Worm (Caenorhabditis elegans): Measurements from ENCODE around the gene rsd-2.

rsd-2 gene

ce11 chrIV:13574733-13575132 lies 34.7 kb upstream of the rsd-2 start, which contains the start of gene srd-10:
Gene srd-10 (plus strand): TSS chrIV:13575033.
- TF ChIP-seq mxl-1 (tag; optimal IDR thresholded peaks at IDR 0.05) (no peak), let-607 (tag; optimal IDR thresholded peaks at IDR 0.05) (no peak), lag-1 (GFP tag; IDR thresholded peaks at IDR 0.05) (no peak), nfyb-1 (GFP tag; IDR thresholded peaks at IDR 0.05) (no peak), unc-130 (GFP tag; optimal IDR thresholded peaks at IDR 0.05) (no peak), rec-8 (tag; optimal IDR thresholded peaks at IDR 0.05) (no peak), attf-5 (GFP tag; optimal IDR thresholded peaks at IDR 0.05) (no peak), madf-8 (GFP tag; conservative IDR thresholded peaks at IDR 0.05) (no peak), hmg-20 (GFP tag; IDR thresholded peaks at IDR 0.05) (no peak), lin-35 (GFP tag; optimal IDR thresholded peaks at IDR 0.05) (no peak), snpc-3.4 (tag; optimal IDR thresholded peaks at IDR 0.05) (no peak), madf-6 (GFP tag; IDR thresholded peaks at IDR 0.05) (no peak), pha-4 (tag; optimal IDR thresholded peaks at IDR 0.05) (no peak), egl-44 (GFP tag; IDR thresholded peaks at IDR 0.05) (no peak), egl-18 (GFP tag; IDR thresholded peaks at IDR 0.05) (no peak), lsy-27 (tag; optimal IDR thresholded peaks at IDR 0.05; ENCODE audit: borderline replicate concordance, insufficient read depth) (no peak), dox-1 (GFP tag; IDR thresholded peaks at IDR 0.05) (no peak), Y53F4B.3 (GFP tag; IDR thresholded peaks at IDR 0.05) (no peak), D2030.7 (GFP tag; IDR thresholded peaks at IDR 0.05) (no peak)

ce11 chrIV:13564284-13564683 lies 24.2 kb upstream of the rsd-2 start:
- TF ChIP-seq somi-1 (GFP tag; optimal IDR thresholded peaks at IDR 0.05) (no peak), repo-1 (tag; optimal IDR thresholded peaks at IDR 0.05) (no peak), F55B11.4 (tag; optimal IDR thresholded peaks at IDR 0.05; ENCODE audit: borderline replicate concordance, insufficient read depth) (no peak), mcd-1 (GFP tag; IDR thresholded peaks at IDR 0.05) (no peak), zim-3 (tag; optimal IDR thresholded peaks at IDR 0.05) (no peak), B0035.1 (tag; optimal IDR thresholded peaks at IDR 0.05) (no peak), F57C9.4 (tag; optimal IDR thresholded peaks at IDR 0.05) (no peak), ceh-79 (tag; optimal IDR thresholded peaks at IDR 0.05) (no peak), unc-62 (GFP tag; optimal IDR thresholded peaks at IDR 0.05) (no peak), Y67H2A.10 (GFP tag; conservative IDR thresholded peaks at IDR 0.05) (no peak), aptf-2 (GFP tag; conservative IDR thresholded peaks at IDR 0.05) (no peak), Y53G8AR.9 (GFP tag; conservative IDR thresholded peaks at IDR 0.05) (no peak), ceh-27 (GFP tag; optimal IDR thresholded peaks at IDR 0.05) (no peak), lin-35 (GFP tag; optimal IDR thresholded peaks at IDR 0.05) (no peak), madf-8 (GFP tag; conservative IDR thresholded peaks at IDR 0.05) (no peak)

- no peak for TF ChIP-seq tlf-1 (GFP tag; optimal IDR thresholded peaks at IDR 0.05)
- 0 out of 2 replicates have a peak, but pooled peaks have one; percentile 39 for TF ChIP-seq ztf-28 (GFP tag; IDR thresholded peaks at IDR 0.05)
- no peak for TF ChIP-seq F52B5.7 (tag; optimal IDR thresholded peaks at IDR 0.05)
- no peak for TF ChIP-seq hrde-1 (tag; optimal IDR thresholded peaks at IDR 0.05; ENCODE audit: borderline replicate concordance)
Measured at ce11 chrIV:13561629-13562028, 21.6 kb upstream of the rsd-2 start, which contains the start of the genes Y45F10B.13 and qui-1. Gene Y45F10B.13 (minus strand): TSS chrIV:13561729. Gene qui-1 (plus strand): TSS chrIV:13561861.
